Fruit fly (Drosophila melanogaster) whole organism, adult: ENCODE data around the gene eIF5B.

Experiments used
- CG12768 ChIP-seq: fragments of 200-800 bp; sonication (Bioruptor generic); optimal IDR thresholded peaks from 2 replicates; lab custom pipeline; 2017; ENCODE audit warnings: missing biosample characterization, missing genetic modification characterization, mild to moderate bottlenecking, moderate library complexity, missing genetic modification reagents
- CG14711 ChIP-seq: fragments of 200-800 bp; sonication (Bioruptor generic); optimal IDR thresholded peaks from 2 replicates; lab custom pipeline; 2018; ENCODE audit warnings: missing biosample characterization, mild to moderate bottlenecking, missing genetic modification characterization, moderate library complexity
- CG1620 ChIP-seq: fragments of 200-800 bp; sonication (Bioruptor generic); optimal IDR thresholded peaks from 2 replicates; lab custom pipeline; 2016; ENCODE audit warnings: missing biosample characterization, missing genetic modification characterization
- CG33017 ChIP-seq: fragments of 200-800 bp; sonication (Bioruptor generic); optimal IDR thresholded peaks from 2 replicates; lab custom pipeline; 2018; ENCODE audit warnings: missing biosample characterization, mild to moderate bottlenecking, missing genetic modification characterization, moderate library complexity
- CG5204 ChIP-seq: fragments of 200-800 bp; sonication (Bioruptor generic); optimal IDR thresholded peaks from 2 replicates; lab custom pipeline; 2016; ENCODE audit warnings: missing biosample characterization, missing genetic modification characterization
- CG7101 ChIP-seq: fragments of 200-800 bp; sonication (Bioruptor generic); optimal IDR thresholded peaks from 2 replicates; lab custom pipeline; 2018; ENCODE audit warnings: missing biosample characterization, mild to moderate bottlenecking, missing genetic modification characterization, moderate library complexity
- Hr96 ChIP-seq: fragments of 200-800 bp; sonication (Bioruptor generic); optimal IDR thresholded peaks from 2 replicates; lab custom pipeline; 2016; ENCODE audit warnings: missing biosample characterization, missing genetic modification characterization
- cic ChIP-seq: fragments of 200-800 bp; sonication (Bioruptor generic); optimal IDR thresholded peaks from 2 replicates; lab custom pipeline; 2017; ENCODE audit warnings: missing biosample characterization, mild to moderate bottlenecking, missing genetic modification characterization, moderate library complexity
- tj ChIP-seq: fragments of 200-800 bp; sonication (Bioruptor generic); optimal IDR thresholded peaks from 3 replicates; lab custom pipeline; 2017; ENCODE audit warnings: missing biosample characterization, mild to moderate bottlenecking, missing genetic modification characterization, moderate library complexity
- toe ChIP-seq: fragments of 200-800 bp; sonication (Bioruptor generic); optimal IDR thresholded peaks from 2 replicates; lab custom pipeline; 2016; ENCODE audit warnings: missing biosample characterization, missing genetic modification characterization

DNA sequence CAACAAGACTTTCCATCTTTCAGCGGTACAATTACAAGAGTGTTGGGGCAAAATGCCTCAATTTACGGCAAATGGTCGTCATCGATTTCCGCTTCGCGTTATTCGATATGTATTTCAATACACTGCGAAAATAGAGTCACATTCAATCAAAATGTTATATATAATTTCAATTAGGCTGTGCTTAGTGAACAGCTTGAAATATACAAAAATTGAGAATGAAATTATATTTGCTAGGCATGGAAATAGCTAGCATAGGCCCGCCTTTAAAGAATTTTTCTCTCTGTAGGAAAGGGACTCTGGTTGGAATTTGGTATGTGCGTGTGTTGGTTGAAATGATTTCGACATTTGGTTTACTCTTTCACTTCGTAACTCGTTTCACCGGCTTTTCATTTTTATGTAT is 18.8 kb upstream of the eIF5B start:
- no peak for TF ChIP-seq CG12768 (GFP tag; lab: Kevin White, UChicago)
- TF ChIP-seq cic (GFP tag; lab: Kevin White, UChicago), result no peak
- no peak for TF ChIP-seq CG1620 (GFP tag; lab: Kevin White, UChicago)
- no peak for TF ChIP-seq CG5204 (GFP tag; lab: Kevin White, UChicago)
- TF ChIP-seq tj (GFP tag; lab: Kevin White, UChicago), result no peak
- TF ChIP-seq CG33017 (tag; lab: Kevin White, UChicago), result no peak
- no peak for TF ChIP-seq Hr96 (GFP tag; lab: Kevin White, UChicago)
- TF ChIP-seq CG7101 (tag; lab: Kevin White, UChicago), result no peak
- no peak for TF ChIP-seq CG14711
- TF ChIP-seq toe (GFP tag; lab: Kevin White, UChicago), result no peak
